Worm (Caenorhabditis elegans) whole organism, L4 larva: Measurements from ENCODE around the gene Y102A5C.27.

Experiments used
- F49E8.2 ChIP-seq: sonication (generic microtip); optimal IDR thresholded peaks from 2 replicates; lab custom pipeline; 2016; ENCODE audit warnings: missing compliant biosample characterization, mild to moderate bottlenecking, missing genetic modification characterization, borderline replicate concordance
- jun-1 ChIP-seq: fragments of 150-350 bp; optimal IDR thresholded peaks from 2 replicates; lab custom pipeline; 2014; ENCODE audit warnings: missing biosample characterization, missing genetic modification reagents, missing genetic modification characterization
- tag-97 ChIP-seq: fragments of 200-800 bp; sonication (Bioruptor generic); IDR thresholded peaks from 2 replicates; pipeline ENCODE4 v1.3.6; 2022; ENCODE audit warnings: missing genetic modification characterization, missing compliant biosample characterization
- tra-1 ChIP-seq: fragments of 200-800 bp; sonication (Bioruptor generic); IDR thresholded peaks from 2 replicates; pipeline ENCODE4 v1.3.6; 2022; ENCODE audit warnings: missing genetic modification reagents, missing genetic modification characterization, missing compliant biosample characterization

ce11 chrV:16950036-16950435, 38.5 kb downstream of the Y102A5C.27 start:
- no peak for TF ChIP-seq tra-1 (GFP tag; lab: Robert Waterston, UW)
- no peak for TF ChIP-seq F49E8.2 (tag; lab: Kevin White, UChicago)
- no peak for TF ChIP-seq jun-1 (tag; lab: Kevin White, UChicago)
- no peak for TF ChIP-seq tag-97 (GFP tag; lab: Robert Waterston, UW)
